Worm (Caenorhabditis elegans) whole organism, midembryonic: Measurements from ENCODE around the gene VM106R.1.

Experiments used
- cog-1 ChIP-seq: sonication (generic microtip); optimal IDR thresholded peaks from 2 replicates; lab custom pipeline; 2016; ENCODE audit warnings: missing genetic modification characterization, missing compliant biosample characterization
- flt-1 ChIP-seq: fragments of 200-800 bp; sonication (Bioruptor generic); IDR thresholded peaks from 2 replicates; pipeline ENCODE4 v1.3.6; 2022; ENCODE audit warnings: missing genetic modification characterization, missing compliant biosample characterization
- klf-2 ChIP-seq: fragments of 200-800 bp; sonication (Bioruptor generic); conservative IDR thresholded peaks from 2 replicates; pipeline ENCODE4 v1.3.6; 2022; ENCODE audit warnings: missing genetic modification reagents, missing genetic modification characterization, missing compliant biosample characterization
- med-1 ChIP-seq: sonication (generic microtip); optimal IDR thresholded peaks from 2 replicates; lab custom pipeline; 2017; ENCODE audit warnings: missing genetic modification characterization, mild to moderate bottlenecking, missing compliant biosample characterization, antibody characterized with exemption, missing genetic modification reagents; ENCODE audit not compliant: insufficient read depth
- tab-1 ChIP-seq: fragments of 200-800 bp; sonication (Bioruptor generic); IDR thresholded peaks from 2 replicates; pipeline ENCODE4 v1.3.6; 2022; ENCODE audit warnings: missing genetic modification characterization, missing compliant biosample characterization
- ztf-23 ChIP-seq: fragments of 200-800 bp; sonication (Bioruptor generic); IDR thresholded peaks from 2 replicates; pipeline ENCODE4 v1.3.6; 2022; ENCODE audit warnings: missing genetic modification reagents, missing genetic modification characterization, missing compliant biosample characterization

- TF ChIP-seq tab-1 (GFP tag; lab: Robert Waterston, UW) (no peak), cog-1 (tag; lab: Kevin White, UChicago) (no peak), med-1 (GFP tag; lab: Kevin White, UChicago) (no peak), ztf-23 (GFP tag; lab: Robert Waterston, UW) (no peak), flt-1 (GFP tag; lab: Robert Waterston, UW) (no peak), klf-2 (GFP tag; lab: Robert Waterston, UW) (no peak)
Measured at ce11 chrII:10847057-10847456, 18.1 kb upstream of the VM106R.1 start.
